Fruit fly (Drosophila melanogaster): ENCODE measurements around the gene CG43295.
A peak's percentile ranks its signal among the peaks of the same experiment; 100 is the strongest.

Gene CG43295

dm6 chr3L:16105528-16105927, at the start of gene CG43295, which contains the start of gene IntS9:
Gene CG43295 (plus strand): TSS chr3L:16105852.
Gene IntS9 (minus strand): TSS chr3L:16105627.
- TF ChIP-seq cic (GFP tag; optimal IDR thresholded peaks at IDR 0.05) (peak; percentile 7), Mnt (GFP tag; optimal IDR thresholded peaks at IDR 0.05) (peak; percentile 81), tj (GFP tag; optimal IDR thresholded peaks at IDR 0.05) (peak; percentile 48), Crg-1 (GFP tag; optimal IDR thresholded peaks at IDR 0.05) (peak; percentile 64), CG11617 (GFP tag; optimal IDR thresholded peaks at IDR 0.05) (peak; percentile 78), CG33017 (tag; optimal IDR thresholded peaks at IDR 0.05) (peak; percentile 76), CG14711 (tag; optimal IDR thresholded peaks at IDR 0.05) (peak; percentile 78), kay (GFP tag; ENCODE audit: borderline replicate concordance) (no peak), Clk (GFP tag; optimal IDR thresholded peaks at IDR 0.05) (peak; percentile 47), Hr96 (GFP tag; optimal IDR thresholded peaks at IDR 0.05) (peak; percentile 86), CG5204 (GFP tag; optimal IDR thresholded peaks at IDR 0.05) (peak; percentile 83), cnc (optimal IDR thresholded peaks at IDR 0.05) (no peak), pad (GFP tag; optimal IDR thresholded peaks at IDR 0.05) (peak; percentile 52), CG7045 (GFP tag; optimal IDR thresholded peaks at IDR 0.05) (peak; percentile 45), CG1620 (GFP tag; optimal IDR thresholded peaks at IDR 0.05) (peak; percentile 83), CG12768 (GFP tag; optimal IDR thresholded peaks at IDR 0.05) (peak; percentile 77), ovo (GFP tag; optimal IDR thresholded peaks at IDR 0.05) (peak; percentile 71), toe (GFP tag; optimal IDR thresholded peaks at IDR 0.05) (peak; percentile 85), bab1 (GFP tag; optimal IDR thresholded peaks at IDR 0.05) (peak; percentile 78), CG7101 (tag; optimal IDR thresholded peaks at IDR 0.05) (peak; percentile 80)

dm6 chr3L:16056101-16056891, 49.4 kb upstream of the CG43295 start:
- TF ChIP-seq bab1 (GFP tag; optimal IDR thresholded peaks at IDR 0.05) (no peak), toe (GFP tag; optimal IDR thresholded peaks at IDR 0.05) (no peak), kay (GFP tag; ENCODE audit: borderline replicate concordance) (peak; percentile 13)

- no peak for TF ChIP-seq Clk (GFP tag; optimal IDR thresholded peaks at IDR 0.05)
- TF ChIP-seq CG11617 (GFP tag; optimal IDR thresholded peaks at IDR 0.05): peak; percentile 1
- TF ChIP-seq bab1 (GFP tag; optimal IDR thresholded peaks at IDR 0.05): no peak
- no peak for TF ChIP-seq Mnt (GFP tag; optimal IDR thresholded peaks at IDR 0.05)
- no peak for TF ChIP-seq CG5204 (GFP tag; optimal IDR thresholded peaks at IDR 0.05)
- TF ChIP-seq CG12768 (GFP tag; optimal IDR thresholded peaks at IDR 0.05): peak; percentile 3
- TF ChIP-seq CG7101 (tag; optimal IDR thresholded peaks at IDR 0.05): no peak
- TF ChIP-seq ovo (GFP tag; optimal IDR thresholded peaks at IDR 0.05): no peak
- TF ChIP-seq CG7045 (GFP tag; optimal IDR thresholded peaks at IDR 0.05): no peak
- TF ChIP-seq toe (GFP tag; optimal IDR thresholded peaks at IDR 0.05): no peak
- TF ChIP-seq CG14711 (tag; optimal IDR thresholded peaks at IDR 0.05): no peak
- no peak for TF ChIP-seq kay (GFP tag; ENCODE audit: borderline replicate concordance)
- no peak for TF ChIP-seq pad (GFP tag; optimal IDR thresholded peaks at IDR 0.05)
Measured at dm6 chr3L:16060806-16061600, 44.6 kb upstream of the CG43295 start.

- TF ChIP-seq Hr96 (GFP tag; optimal IDR thresholded peaks at IDR 0.05): no peak
- no peak for TF ChIP-seq bab1 (GFP tag; optimal IDR thresholded peaks at IDR 0.05)
- no peak for TF ChIP-seq cic (GFP tag; optimal IDR thresholded peaks at IDR 0.05)
- no peak for TF ChIP-seq kay (GFP tag; ENCODE audit: borderline replicate concordance)
- no peak for TF ChIP-seq CG5204 (GFP tag; optimal IDR thresholded peaks at IDR 0.05)
Measured at dm6 chr3L:16082251-16082650, 23.4 kb upstream of the CG43295 start, which contains the start of gene CG33258. Gene CG33258 (plus strand): TSS chr3L:16082551.

- TF ChIP-seq Hr96 (GFP tag; optimal IDR thresholded peaks at IDR 0.05) (no peak), cic (GFP tag; optimal IDR thresholded peaks at IDR 0.05) (no peak), CG7101 (tag; optimal IDR thresholded peaks at IDR 0.05) (no peak), CG11617 (GFP tag; optimal IDR thresholded peaks at IDR 0.05) (no peak)
Measured at dm6 chr3L:16083693-16084092, 22.0 kb upstream of the CG43295 start, which contains the start of gene CG13075. Gene CG13075 (plus strand): TSS chr3L:16083993.

- peak; percentile 59 for TF ChIP-seq CG7101 (tag; optimal IDR thresholded peaks at IDR 0.05)
- TF ChIP-seq CG5204 (GFP tag; optimal IDR thresholded peaks at IDR 0.05): no peak
- TF ChIP-seq CG12768 (GFP tag; optimal IDR thresholded peaks at IDR 0.05): no peak
- no peak for TF ChIP-seq Clk (GFP tag; optimal IDR thresholded peaks at IDR 0.05)
- no peak for TF ChIP-seq Crg-1 (GFP tag; optimal IDR thresholded peaks at IDR 0.05)
- peak; percentile 72 for TF ChIP-seq bab1 (GFP tag; optimal IDR thresholded peaks at IDR 0.05)
- no peak for TF ChIP-seq CG7045 (GFP tag; optimal IDR thresholded peaks at IDR 0.05)
- TF ChIP-seq CG33017 (tag; optimal IDR thresholded peaks at IDR 0.05): peak; percentile 31
- TF ChIP-seq toe (GFP tag; optimal IDR thresholded peaks at IDR 0.05): no peak
- no peak for TF ChIP-seq CG1620 (GFP tag; optimal IDR thresholded peaks at IDR 0.05)
- TF ChIP-seq cnc (optimal IDR thresholded peaks at IDR 0.05): no peak
- TF ChIP-seq tj (GFP tag; optimal IDR thresholded peaks at IDR 0.05): peak; percentile 13
- TF ChIP-seq Mnt (GFP tag; optimal IDR thresholded peaks at IDR 0.05): peak; percentile 37
- TF ChIP-seq Hr96 (GFP tag; optimal IDR thresholded peaks at IDR 0.05): no peak
- TF ChIP-seq CG11617 (GFP tag; optimal IDR thresholded peaks at IDR 0.05): peak; percentile 22
- peak; percentile 44 for TF ChIP-seq CG14711 (tag; optimal IDR thresholded peaks at IDR 0.05)
- no peak for TF ChIP-seq pad (GFP tag; optimal IDR thresholded peaks at IDR 0.05)
- TF ChIP-seq cic (GFP tag; optimal IDR thresholded peaks at IDR 0.05): no peak
- TF ChIP-seq kay (GFP tag; ENCODE audit: borderline replicate concordance): no peak
- TF ChIP-seq ovo (GFP tag; optimal IDR thresholded peaks at IDR 0.05): no peak
Measured at dm6 chr3L:16087323-16087816, 18.3 kb upstream of the CG43295 start, which contains the start of gene Tasp1. Gene Tasp1 (minus strand): TSS chr3L:16087525.
